Fruit fly (Drosophila melanogaster): ENCODE results near the gene mRpS14.

The mRpS14 gene

DNA sequence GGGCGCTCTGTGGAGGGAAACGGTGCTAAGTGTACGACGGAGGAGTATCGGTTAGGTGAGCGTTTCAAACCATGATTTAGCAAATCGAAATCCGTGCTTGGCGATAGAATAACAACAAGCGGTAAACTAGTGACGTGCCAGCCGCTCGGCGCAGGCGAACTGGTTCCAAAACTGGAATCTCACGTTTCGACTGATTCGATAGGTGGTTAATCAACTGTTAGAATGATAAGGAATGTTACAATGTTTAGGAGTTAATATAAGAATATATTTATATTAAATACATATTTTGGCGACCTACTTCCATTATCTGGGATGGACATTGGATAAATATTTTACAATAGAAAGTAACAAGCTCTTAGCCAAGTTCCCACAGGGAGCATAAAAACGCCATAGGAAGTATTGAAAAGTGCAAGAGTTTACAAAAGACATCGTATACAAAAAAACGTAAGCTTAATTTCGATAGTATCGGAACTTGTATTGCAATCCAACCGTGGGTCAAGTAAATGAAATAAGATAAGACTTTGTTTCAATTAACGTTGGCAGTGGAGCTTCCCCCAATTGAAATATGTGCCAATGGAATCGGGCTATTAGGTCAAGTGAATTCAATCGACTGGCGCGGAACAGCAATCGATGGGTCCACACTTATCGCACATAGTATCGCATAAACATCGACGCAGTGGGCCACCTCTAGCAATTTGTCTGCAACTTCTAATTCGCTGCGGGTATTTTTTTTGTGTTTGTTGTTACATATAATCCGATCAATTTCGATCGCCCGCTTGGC, 15.0 kb upstream of the mRpS14 start, which contains the start of the genes ksh, CG14200 and Pfrx:
Gene ksh (minus strand): TSS at position 163 of the 781 bp plus-strand sequence.
Gene CG14200 (plus strand): TSS at position 676 of the 781 bp plus-strand sequence.
Gene Pfrx (plus strand): TSS at position 676 of the 781 bp plus-strand sequence.
- TF ChIP-seq lola (GFP tag; optimal IDR thresholded peaks at IDR 0.05) = peak; percentile 82
- TF ChIP-seq foxo (GFP tag; optimal IDR thresholded peaks at IDR 0.05) = no peak
- no peak for TF ChIP-seq jim (GFP tag; optimal IDR thresholded peaks at IDR 0.05)
- no peak for TF ChIP-seq Myc (optimal IDR thresholded peaks at IDR 0.05)
- TF ChIP-seq woc (GFP tag; optimal IDR thresholded peaks at IDR 0.05) = no peak
- peak; percentile 0 for TF ChIP-seq HLH106 (tag; optimal IDR thresholded peaks at IDR 0.05)
- peak; percentile 86 for TF ChIP-seq N (GFP tag; optimal IDR thresholded peaks at IDR 0.05)
- peak; percentile 47 for TF ChIP-seq Hr78 (GFP tag; optimal IDR thresholded peaks at IDR 0.05)
- peak; percentile 24 for TF ChIP-seq Hr83 (GFP tag; optimal IDR thresholded peaks at IDR 0.05; ENCODE audit: poor library complexity, severe bottlenecking)

DNA sequence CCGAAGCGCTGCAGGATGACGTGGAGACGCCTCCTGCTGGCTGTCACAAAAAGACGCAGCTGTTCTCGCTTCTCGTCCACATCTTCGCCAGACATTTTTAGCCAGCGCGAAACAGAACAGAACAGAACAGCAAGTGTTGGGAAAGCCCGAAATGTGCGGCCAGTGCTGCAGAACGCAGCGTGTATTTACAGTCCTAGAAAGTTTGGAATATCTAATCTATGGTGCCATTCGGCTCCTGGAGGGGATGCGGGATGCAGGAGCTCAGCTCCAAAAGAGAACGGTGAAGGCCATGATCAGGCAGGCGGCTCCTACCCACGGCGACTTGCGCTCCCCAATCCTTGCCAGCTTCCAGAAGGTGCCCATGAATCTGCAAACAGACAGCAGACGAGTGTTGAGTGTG, 14.2 kb upstream of the mRpS14 start, which contains the start of gene CG12204:
Gene CG12204 (minus strand): TSS at position 117 of the 400 bp plus-strand sequence.
- TF ChIP-seq Myc (optimal IDR thresholded peaks at IDR 0.05) (no peak), sv (GFP tag; optimal IDR thresholded peaks at IDR 0.05) (no peak), Hr83 (GFP tag; optimal IDR thresholded peaks at IDR 0.05; ENCODE audit: poor library complexity, severe bottlenecking) (peak; percentile 26), dsf (GFP tag; optimal IDR thresholded peaks at IDR 0.05; ENCODE audit: borderline replicate concordance) (no peak), dmrt93B (GFP tag; optimal IDR thresholded peaks at IDR 0.05) (no peak), fru (GFP tag; optimal IDR thresholded peaks at IDR 0.05) (no peak), Abd-B (GFP tag; optimal IDR thresholded peaks at IDR 0.05) (no peak), Jra (GFP tag; optimal IDR thresholded peaks at IDR 0.05) (no peak), Sp1 (GFP tag; optimal IDR thresholded peaks at IDR 0.05) (peak; percentile 18), Mio (GFP tag; optimal IDR thresholded peaks at IDR 0.05) (no peak), CrebA (GFP tag; optimal IDR thresholded peaks at IDR 0.05; ENCODE audit: borderline replicate concordance) (no peak), woc (GFP tag; optimal IDR thresholded peaks at IDR 0.05) (no peak), sage (GFP tag; optimal IDR thresholded peaks at IDR 0.05) (no peak), Hnf4 (GFP tag; optimal IDR thresholded peaks at IDR 0.05) (no peak), HLH106 (tag; optimal IDR thresholded peaks at IDR 0.05) (peak; percentile 25), Vsx2 (GFP tag; optimal IDR thresholded peaks at IDR 0.05; ENCODE audit: partially characterized antibody) (no peak), ey (GFP tag; optimal IDR thresholded peaks at IDR 0.05) (peak; percentile 13), dl (GFP tag; optimal IDR thresholded peaks at IDR 0.05; ENCODE audit: insufficient read depth in 1 of 2, partially characterized antibody in 2 of 2) (no peak), foxo (GFP tag; optimal IDR thresholded peaks at IDR 0.05) (no peak), h (GFP tag; optimal IDR thresholded peaks at IDR 0.05) (no peak), Rel (GFP tag; optimal IDR thresholded peaks at IDR 0.05) (no peak), Rel (tag; optimal IDR thresholded peaks at IDR 0.05) (no peak), Hr78 (GFP tag; optimal IDR thresholded peaks at IDR 0.05) (no peak), rgr (GFP tag; optimal IDR thresholded peaks at IDR 0.05) (peak; percentile 50), OdsH (GFP tag; optimal IDR thresholded peaks at IDR 0.05) (peak; percentile 18), usp (GFP tag; optimal IDR thresholded peaks at IDR 0.05) (no peak), lola (GFP tag; optimal IDR thresholded peaks at IDR 0.05) (no peak), Dif (GFP tag; optimal IDR thresholded peaks at IDR 0.05; ENCODE audit: partially characterized antibody) (no peak)

DNA sequence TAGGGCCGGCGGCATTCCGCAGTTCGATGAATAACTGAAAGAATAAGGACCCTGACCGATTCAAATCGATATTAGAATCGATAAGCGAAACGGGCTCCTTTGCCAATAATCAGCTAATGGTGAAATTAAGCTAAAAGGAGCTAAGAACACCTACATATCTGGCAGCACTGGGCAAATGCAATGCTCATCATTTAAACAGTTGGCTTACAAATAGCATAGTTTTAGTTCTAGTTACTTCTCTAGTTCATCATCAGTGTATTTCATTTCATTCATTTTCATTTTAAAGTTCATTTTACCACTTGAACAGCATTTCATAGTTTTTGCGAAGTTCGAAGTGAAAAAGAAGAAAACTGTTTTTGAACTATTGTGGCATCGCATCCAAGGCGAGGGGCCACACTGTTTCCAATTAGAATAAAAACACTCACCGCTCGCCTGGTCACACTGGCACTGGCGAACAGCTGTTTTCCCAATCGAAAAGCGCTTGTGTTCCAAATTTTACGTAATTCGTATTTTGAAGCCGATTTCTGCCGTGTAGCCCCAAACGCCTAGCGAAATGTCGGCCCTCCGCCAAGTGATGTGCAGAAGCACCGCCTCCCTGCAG, 12.0 kb upstream of the mRpS14 start, which contains the start of the genes pcm and ND-18:
Gene pcm (minus strand): TSS at position 28 of the 601 bp plus-strand sequence.
Gene ND-18 (plus strand): TSS at position 438 of the 601 bp plus-strand sequence.
- TF ChIP-seq h (GFP tag; optimal IDR thresholded peaks at IDR 0.05) (no peak), dl (GFP tag; optimal IDR thresholded peaks at IDR 0.05; ENCODE audit: insufficient read depth in 1 of 2, partially characterized antibody in 2 of 2) (no peak), Myc (optimal IDR thresholded peaks at IDR 0.05) (peak; percentile 23), tai (GFP tag; optimal IDR thresholded peaks at IDR 0.05) (no peak), psq (GFP tag; optimal IDR thresholded peaks at IDR 0.05) (peak; percentile 6), fru (GFP tag; optimal IDR thresholded peaks at IDR 0.05) (no peak)

All from whole organism, wandering third instar larva.